Fruit fly (Drosophila melanogaster): ENCODE data around the gene CG17991.

CG17991 gene

DNA sequence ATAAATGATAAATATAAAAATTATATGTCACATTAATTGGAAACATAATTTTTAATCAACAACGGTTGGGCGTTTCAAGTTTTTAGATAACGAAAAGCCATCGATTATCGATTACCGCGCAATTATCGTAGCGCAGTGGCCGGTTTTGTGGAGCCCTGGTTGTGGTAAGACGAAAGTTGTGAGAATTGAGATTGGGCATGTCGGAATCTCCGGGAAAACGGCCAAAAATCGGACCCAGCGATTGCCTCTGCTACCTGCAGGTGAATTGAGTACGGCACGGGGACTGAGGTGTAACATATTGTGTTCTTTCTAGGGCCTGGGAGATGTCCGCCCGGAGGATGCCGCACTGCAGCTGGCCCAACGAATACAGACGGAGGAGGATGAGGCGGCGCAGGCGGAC is 42.6 kb downstream of the CG17991 start, which contains the start of gene CG3368 (continued):
- TF ChIP-seq Med (GFP tag) = peak; percentile 61
- TF ChIP-seq Sry-δ (GFP tag; optimal IDR thresholded peaks at IDR 0.05) = peak; percentile 34
- TF ChIP-seq Scr (GFP tag; IDR thresholded peaks at IDR 0.05; ENCODE audit: partially characterized antibody) = peak; percentile 71
- TF ChIP-seq CG2678 (tag; optimal IDR thresholded peaks at IDR 0.05) = no peak
- TF ChIP-seq wor (GFP tag; IDR thresholded peaks at IDR 0.05) = no peak
- TF ChIP-seq CG10979 (tag; optimal IDR thresholded peaks at IDR 0.05) = no peak
- peak; percentile 58 for TF ChIP-seq CG7963 (GFP tag; IDR thresholded peaks at IDR 0.05; ENCODE audit: partially characterized antibody)
- peak; percentile 30; the same call in 1 of the 3 replicates for TF ChIP-seq CG34422 (GFP tag; IDR thresholded peaks at IDR 0.05)
- peak; percentile 85 for TF ChIP-seq Dref (GFP tag; IDR thresholded peaks at IDR 0.05)
- TF ChIP-seq CG15073 (GFP tag; optimal IDR thresholded peaks at IDR 0.05) = no peak
- no peak for TF ChIP-seq Max (GFP tag; optimal IDR thresholded peaks at IDR 0.05)
- no peak for TF ChIP-seq CG13424 (tag; optimal IDR thresholded peaks at IDR 0.05)
- TF ChIP-seq sna (GFP tag; IDR thresholded peaks at IDR 0.05; ENCODE audit: partially characterized antibody) = peak; percentile 76
- TF ChIP-seq caup (GFP tag; optimal IDR thresholded peaks at IDR 0.05; ENCODE audit: severe bottlenecking) = no peak
- TF ChIP-seq CG7928 (GFP tag; optimal IDR thresholded peaks at IDR 0.05) = peak; percentile 93
- TF ChIP-seq Hmx (GFP tag; optimal IDR thresholded peaks at IDR 0.05) = no peak
- no peak for TF ChIP-seq Eip74EF (GFP tag; optimal IDR thresholded peaks at IDR 0.05)
- peak in 1 of 2 experiments; percentile 25 for TF ChIP-seq crp (GFP tag; optimal IDR thresholded peaks at IDR 0.05)
- peak; percentile 57; the same call in 1 of the 2 replicates for TF ChIP-seq amos (GFP tag; IDR thresholded peaks at IDR 0.05; ENCODE audit: partially characterized antibody)
- 0 out of 3 replicates have a peak, but pooled peaks have one; percentile 29 for TF ChIP-seq zfh1 (GFP tag; IDR thresholded peaks at IDR 0.05)
- TF ChIP-seq pnt (GFP tag; optimal IDR thresholded peaks at IDR 0.05) = no peak
- no peak for TF ChIP-seq cato (GFP tag; optimal IDR thresholded peaks at IDR 0.05; ENCODE audit: borderline replicate concordance)
- peak; percentile 62; the same call in 2 of the 3 replicates for TF ChIP-seq hb (GFP tag; IDR thresholded peaks at IDR 0.05; ENCODE audit: partially characterized antibody)
- peak; percentile 59; the same call in 2 of the 3 replicates for TF ChIP-seq CG16813 (GFP tag; IDR thresholded peaks at IDR 0.05; ENCODE audit: partially characterized antibody)
- TF ChIP-seq CG8478 (optimal IDR thresholded peaks at IDR 0.05) = peak; percentile 28
- TF ChIP-seq knrl (GFP tag; IDR thresholded peaks at IDR 0.05; ENCODE audit: partially characterized antibody) = peak; percentile 46
- TF ChIP-seq CG3281 (GFP tag; optimal IDR thresholded peaks at IDR 0.05) = no peak
- TF ChIP-seq CG4617 (GFP tag; optimal IDR thresholded peaks at IDR 0.05; ENCODE audit: borderline replicate concordance) = peak; percentile 18
- no peak for TF ChIP-seq D19A (tag; optimal IDR thresholded peaks at IDR 0.05)
- TF ChIP-seq kay (GFP tag; optimal IDR thresholded peaks at IDR 0.05) = no peak
- TF ChIP-seq lilli (GFP tag; optimal IDR thresholded peaks at IDR 0.05) = no peak
- TF ChIP-seq B-H2 (GFP tag; optimal IDR thresholded peaks at IDR 0.05) = peak; percentile 27
- no peak for TF ChIP-seq Dip3 (GFP tag; optimal IDR thresholded peaks at IDR 0.05)
- no peak for TF ChIP-seq bab2 (GFP tag; optimal IDR thresholded peaks at IDR 0.05)
- no peak for TF ChIP-seq NC2α (GFP tag; optimal IDR thresholded peaks at IDR 0.05)
- TF ChIP-seq pan (optimal IDR thresholded peaks at IDR 0.05) = no peak
- no peak for TF ChIP-seq pan (GFP tag; optimal IDR thresholded peaks at IDR 0.05 in 1 of 2, IDR thresholded peaks at IDR 0.05 in 1 of 2)
- no peak for TF ChIP-seq sr (GFP tag; IDR thresholded peaks at IDR 0.05)
- peak; percentile 30 for TF ChIP-seq CG13894 (tag; optimal IDR thresholded peaks at IDR 0.05)
- TF ChIP-seq Ada2b (GFP tag; IDR thresholded peaks at IDR 0.05) = no peak
- TF ChIP-seq cg (GFP tag; optimal IDR thresholded peaks at IDR 0.05) = no peak
- peak; percentile 45 for TF ChIP-seq BEAF-32 (GFP tag; optimal IDR thresholded peaks at IDR 0.05)
- TF ChIP-seq dpn (GFP tag; optimal IDR thresholded peaks at IDR 0.05) = no peak
- peak; percentile 82 for TF ChIP-seq CG34224 (GFP tag; IDR thresholded peaks at IDR 0.05; ENCODE audit: partially characterized antibody)
- no peak for TF ChIP-seq CG33557 (GFP tag; optimal IDR thresholded peaks at IDR 0.05)
- TF ChIP-seq Bgb (GFP tag; IDR thresholded peaks at IDR 0.05; ENCODE audit: partially characterized antibody) = peak; percentile 71
- no peak for TF ChIP-seq CG18619 (GFP tag; optimal IDR thresholded peaks at IDR 0.05)
- peak; percentile 75; the same call in 2 of the 3 replicates for TF ChIP-seq Opbp (GFP tag; IDR thresholded peaks at IDR 0.05; ENCODE audit: partially characterized antibody)
- TF ChIP-seq Doc3 (GFP tag; IDR thresholded peaks at IDR 0.05; ENCODE audit: partially characterized antibody) = peak; percentile 24; the same call in 1 of the 3 replicates
